Worm (Caenorhabditis elegans) whole organism, L4/young adult: ENCODE measurements around the gene F27E5.3.

Experiments used
- W03F9.2 ChIP-seq: fragments of 150-350 bp; optimal IDR thresholded peaks from 2 replicates; lab custom pipeline; 2014; ENCODE audit warnings: missing biosample characterization, missing genetic modification characterization
- him-1 ChIP-seq: sonication (generic microtip); optimal IDR thresholded peaks from 2 replicates; lab custom pipeline; 2016; ENCODE audit warnings: missing genotype, missing genetic modification reagents, missing genetic modification characterization, missing compliant biosample characterization

DNA sequence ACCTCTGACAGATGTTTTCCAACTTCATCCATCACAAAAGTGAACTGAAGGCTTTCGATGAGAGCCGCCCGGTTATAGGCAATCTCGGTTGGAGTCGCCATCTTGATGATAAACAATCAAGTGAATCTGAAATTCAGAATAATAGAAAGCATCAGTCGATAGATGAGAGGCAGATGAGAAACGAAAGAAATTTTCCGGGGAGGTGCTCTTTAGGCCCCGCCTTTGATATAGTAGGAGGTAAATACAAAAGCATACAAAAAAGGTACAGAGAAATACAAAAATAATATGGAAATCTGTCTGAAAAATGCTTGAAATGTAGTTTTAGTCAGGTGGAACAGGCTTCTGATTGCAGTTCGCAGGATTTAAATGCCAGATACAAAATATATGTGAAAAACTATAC, 38.6 kb upstream of the F27E5.3 start, which contains the start of gene srd-1:
- TF ChIP-seq him-1 (no peak), W03F9.2 (no peak)
